Fruit fly (Drosophila melanogaster) whole organism, prepupa: Measurements from ENCODE around the gene RpLP0.

Source experiments
- CG10631 ChIP-seq: fragments of 200-800 bp; sonication (Bioruptor generic); optimal IDR thresholded peaks from 2 replicates; lab custom pipeline; 2016; ENCODE audit warnings: missing biosample characterization, missing genetic modification characterization
- CG11762 ChIP-seq: fragments of 200-800 bp; sonication (Bioruptor generic); optimal IDR thresholded peaks from 3 replicates; lab custom pipeline; 2016; ENCODE audit warnings: missing biosample characterization, missing genetic modification characterization; ENCODE audit not compliant: insufficient read depth
- CG15336 ChIP-seq: fragments of 200-800 bp; sonication (Bioruptor generic); IDR thresholded peaks from 2 replicates; pipeline ENCODE4 v1.3.6; 2022; ENCODE audit warnings: missing biosample characterization, missing genetic modification characterization
- CG1621 ChIP-seq: fragments of 200-800 bp; sonication (Bioruptor generic); optimal IDR thresholded peaks from 3 replicates; lab custom pipeline; 2018; ENCODE audit warnings: missing biosample characterization, mild to moderate bottlenecking, missing genetic modification characterization
- CG31627 ChIP-seq: fragments of 200-800 bp; sonication (Bioruptor generic); optimal IDR thresholded peaks from 3 replicates; lab custom pipeline; 2016; ENCODE audit warnings: missing biosample characterization, missing genetic modification characterization
- CG3919 ChIP-seq: fragments of 200-800 bp; sonication (Bioruptor generic); optimal IDR thresholded peaks from 3 replicates; lab custom pipeline; 2016; ENCODE audit warnings: missing biosample characterization, missing genetic modification characterization
- CG4318 ChIP-seq: fragments of 200-800 bp; sonication (Bioruptor generic); optimal IDR thresholded peaks from 3 replicates; lab custom pipeline; 2017; ENCODE audit warnings: missing biosample characterization, mild to moderate bottlenecking, missing genetic modification characterization
- CG6163 ChIP-seq: fragments of 200-800 bp; sonication (Bioruptor generic); IDR thresholded peaks from 3 replicates; pipeline ENCODE4 v1.3.6; 2022; ENCODE audit warnings: missing biosample characterization, missing genetic modification characterization
- CG6276 ChIP-seq: fragments of 200-800 bp; sonication (Bioruptor generic); optimal IDR thresholded peaks from 2 replicates; lab custom pipeline; 2017; ENCODE audit warnings: missing biosample characterization, mild to moderate bottlenecking, missing genetic modification characterization
- CG6854 ChIP-seq: fragments of 200-800 bp; sonication (Bioruptor generic); optimal IDR thresholded peaks from 2 replicates; lab custom pipeline; 2017; ENCODE audit warnings: missing biosample characterization, mild to moderate bottlenecking, missing genetic modification characterization
- CG7368 ChIP-seq: fragments of 200-800 bp; sonication (Bioruptor generic); optimal IDR thresholded peaks from 3 replicates; lab custom pipeline; 2016; ENCODE audit warnings: missing biosample characterization, missing genetic modification characterization
- CG8119 ChIP-seq: fragments of 200-800 bp; sonication (Bioruptor generic); IDR thresholded peaks from 3 replicates; pipeline ENCODE4 v1.3.6; 2022; ENCODE audit warnings: missing biosample characterization, missing genetic modification characterization
- CG8319 ChIP-seq: fragments of 200-800 bp; sonication (Bioruptor generic); optimal IDR thresholded peaks from 3 replicates; lab custom pipeline; 2016; ENCODE audit warnings: missing biosample characterization, missing genetic modification characterization
- CG8632 ChIP-seq: fragments of 200-800 bp; sonication (Bioruptor generic); optimal IDR thresholded peaks from 3 replicates; lab custom pipeline; 2016; ENCODE audit warnings: missing biosample characterization, missing genetic modification characterization
- CG9139 ChIP-seq: fragments of 200-800 bp; sonication (Bioruptor generic); optimal IDR thresholded peaks from 3 replicates; lab custom pipeline; 2017; ENCODE audit warnings: missing biosample characterization, mild to moderate bottlenecking, missing genetic modification characterization
- Eip75B ChIP-seq: fragments of 200-800 bp; sonication (Bioruptor generic); optimal IDR thresholded peaks from 3 replicates; lab custom pipeline; 2016; ENCODE audit warnings: missing biosample characterization, missing genetic modification characterization
- Eip78C ChIP-seq: fragments of 200-800 bp; sonication (Bioruptor generic); peaks from one replicate; lab custom pipeline; 2016; ENCODE audit warnings: missing biosample characterization, missing genetic modification characterization
- Eip93F ChIP-seq: fragments of 200-800 bp; sonication (Bioruptor generic); optimal IDR thresholded peaks from 2 replicates; lab custom pipeline; 2016; ENCODE audit warnings: missing biosample characterization, mild to moderate bottlenecking, missing genetic modification characterization
- Ets21C ChIP-seq: fragments of 200-800 bp; sonication (Bioruptor generic); optimal IDR thresholded peaks from 3 replicates; lab custom pipeline; 2016; ENCODE audit warnings: missing biosample characterization, missing genetic modification characterization
- Hr38 ChIP-seq: sonication (Bioruptor generic); optimal IDR thresholded peaks from 2 replicates; lab custom pipeline; 2016; ENCODE audit warnings: missing biosample characterization, missing genetic modification characterization
- Hr4 ChIP-seq: fragments of 200-800 bp; sonication (Bioruptor generic); optimal IDR thresholded peaks from 3 replicates; lab custom pipeline; 2016; ENCODE audit warnings: missing biosample characterization, missing genetic modification characterization
- Met ChIP-seq: fragments of 200-800 bp; sonication (Bioruptor generic); optimal IDR thresholded peaks from 3 replicates; lab custom pipeline; 2016; ENCODE audit warnings: missing biosample characterization, missing genetic modification characterization
- Smox ChIP-seq: fragments of 200-800 bp; sonication (Bioruptor generic); optimal IDR thresholded peaks from 3 replicates; lab custom pipeline; 2016; ENCODE audit warnings: missing biosample characterization, missing genetic modification characterization
- Sox15 ChIP-seq: fragments of 200-800 bp; sonication (Bioruptor generic); optimal IDR thresholded peaks from 3 replicates; lab custom pipeline; 2016; ENCODE audit warnings: missing biosample characterization, missing genetic modification characterization
- acj6 ChIP-seq: fragments of 200-800 bp; sonication (Bioruptor generic); optimal IDR thresholded peaks from 3 replicates; lab custom pipeline; 2016; ENCODE audit warnings: missing biosample characterization, missing genetic modification characterization
- cyc ChIP-seq: fragments of 200-800 bp; sonication (Bioruptor generic); optimal IDR thresholded peaks from 3 replicates; lab custom pipeline; 2016; ENCODE audit warnings: missing biosample characterization, missing genetic modification characterization
- dac ChIP-seq: fragments of 200-800 bp; sonication (Bioruptor generic); optimal IDR thresholded peaks from 2 replicates; lab custom pipeline; 2017; ENCODE audit warnings: missing biosample characterization, mild to moderate bottlenecking, missing genetic modification characterization
- dsx ChIP-seq: fragments of 200-800 bp; optimal IDR thresholded peaks from 3 replicates; lab custom pipeline; 2019; ENCODE audit warnings: missing biosample characterization, mild to moderate bottlenecking, missing genetic modification characterization, moderate library complexity; ENCODE audit not compliant: poor library complexity, severe bottlenecking
- eg ChIP-seq: fragments of 200-800 bp; sonication (Bioruptor generic); IDR thresholded peaks from 3 replicates; pipeline ENCODE4 v1.3.6; 2022; ENCODE audit warnings: missing biosample characterization, missing genetic modification characterization
- esn ChIP-seq: fragments of 200-800 bp; sonication (Bioruptor generic); optimal IDR thresholded peaks from 2 replicates; lab custom pipeline; 2016; ENCODE audit warnings: missing biosample characterization, mild to moderate bottlenecking, missing genetic modification characterization, moderate library complexity
- fd59A ChIP-seq: fragments of 200-800 bp; sonication (Bioruptor generic); optimal IDR thresholded peaks from 2 replicates; lab custom pipeline; 2017; ENCODE audit warnings: missing biosample characterization, mild to moderate bottlenecking, missing genetic modification characterization, missing genetic modification reagents
- fkh ChIP-seq: fragments of 200-800 bp; sonication (Bioruptor generic); optimal IDR thresholded peaks from 3 replicates; lab custom pipeline; 2017; ENCODE audit warnings: missing biosample characterization, mild to moderate bottlenecking, missing genetic modification characterization, moderate library complexity
- lz ChIP-seq: fragments of 200-800 bp; sonication (Bioruptor generic); optimal IDR thresholded peaks from 3 replicates; lab custom pipeline; 2016; ENCODE audit warnings: missing biosample characterization, missing genetic modification characterization
- net ChIP-seq: fragments of 200-800 bp; sonication (Bioruptor generic); optimal IDR thresholded peaks from 3 replicates; lab custom pipeline; 2016; ENCODE audit warnings: missing biosample characterization, missing genetic modification characterization
- pdm3 ChIP-seq: fragments of 200-800 bp; sonication (Bioruptor generic); optimal IDR thresholded peaks from 3 replicates; lab custom pipeline; 2016; ENCODE audit warnings: missing biosample characterization, missing genetic modification characterization
- salr ChIP-seq, 2 experiments: fragments of 200-800 bp; sonication (Bioruptor generic); optimal IDR thresholded peaks; 3 replicates each; lab custom pipeline; 2016 to 2018; ENCODE audit warnings: missing biosample characterization in 2 of 2, missing genetic modification characterization in 2 of 2, mild to moderate bottlenecking in 1 of 2
- spab ChIP-seq: fragments of 200-800 bp; sonication (Bioruptor generic); optimal IDR thresholded peaks from 2 replicates; lab custom pipeline; 2017; ENCODE audit warnings: missing biosample characterization, mild to moderate bottlenecking, missing genetic modification characterization, missing genetic modification reagents
- ss ChIP-seq, 2 experiments: fragments of 200-800 bp; sonication (Bioruptor generic); optimal IDR thresholded peaks; 2 replicates in 1 of 2; 3 replicates in 1 of 2; lab custom pipeline; 2017 to 2018; ENCODE audit warnings: mild to moderate bottlenecking in 2 of 2, missing biosample characterization in 2 of 2, missing genetic modification characterization in 2 of 2, moderate library complexity in 1 of 2
- svp ChIP-seq: fragments of 200-800 bp; sonication (Bioruptor generic); peaks from one replicate; lab custom pipeline; 2016; ENCODE audit warnings: missing biosample characterization, missing genetic modification characterization
- topi ChIP-seq: fragments of 200-800 bp; sonication (Bioruptor generic); optimal IDR thresholded peaks from 3 replicates; lab custom pipeline; 2016; ENCODE audit warnings: missing biosample characterization, missing genetic modification characterization
- vri ChIP-seq: fragments of 200-800 bp; sonication (Bioruptor generic); optimal IDR thresholded peaks from 3 replicates; lab custom pipeline; 2016; ENCODE audit warnings: missing biosample characterization, mild to moderate bottlenecking, missing genetic modification characterization

Gene RpLP0

DNA sequence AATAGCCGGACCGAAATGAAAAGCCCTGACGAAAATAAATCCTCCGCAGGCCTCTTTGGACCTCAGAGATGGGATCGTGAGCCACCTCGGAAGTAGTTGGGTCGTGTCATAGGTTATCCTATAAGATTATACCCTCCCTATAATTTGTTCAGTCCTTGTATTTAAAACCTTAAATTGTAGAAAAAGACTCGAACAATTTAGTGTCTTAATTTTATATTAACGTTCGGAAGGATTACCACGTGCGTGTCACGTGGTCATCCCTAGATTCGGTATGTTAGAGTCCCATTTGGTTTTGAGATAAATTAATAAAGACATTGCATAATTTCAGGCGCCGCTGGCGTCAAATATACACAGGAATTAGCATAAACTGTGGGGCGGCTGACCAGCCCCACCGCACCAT is 2.4 kb downstream of the RpLP0 start (continued):
- TF ChIP-seq CG6163 (GFP tag; lab: Robert Waterston, UW) (peak; percentile 78), Ets21C (GFP tag; lab: Kevin White, UChicago) (peak; percentile 61), svp (GFP tag; lab: Kevin White, UChicago) (peak; percentile 84), dsx (GFP tag; lab: Kevin White, UChicago) (peak; percentile 47), Smox (GFP tag; lab: Kevin White, UChicago) (peak; percentile 70), CG9139 (GFP tag; lab: Kevin White, UChicago) (no peak), dac (GFP tag; lab: Kevin White, UChicago) (peak; percentile 56), CG11762 (GFP tag; lab: Kevin White, UChicago) (no peak), CG15336 (GFP tag; lab: Robert Waterston, UW) (peak; percentile 70), salr (GFP tag; optimal IDR thresholded peaks at IDR 0.05; lab: Kevin White, UChicago) (peak in 1 of 2 experiments; percentile 20), acj6 (peak; percentile 64), CG6276 (GFP tag; lab: Kevin White, UChicago) (peak; percentile 39), CG7368 (GFP tag; lab: Kevin White, UChicago) (peak; percentile 42), CG6854 (GFP tag; lab: Kevin White, UChicago) (peak; percentile 15), eg (GFP tag; lab: Robert Waterston, UW) (peak; percentile 73), Eip78C (peak; percentile 92), CG1621 (tag; lab: Kevin White, UChicago) (peak; percentile 51), Eip93F (GFP tag; lab: Kevin White, UChicago) (no peak), esn (GFP tag; lab: Kevin White, UChicago) (peak; percentile 85), vri (GFP tag; lab: Kevin White, UChicago) (peak; percentile 57), CG4318 (GFP tag; lab: Kevin White, UChicago) (peak; percentile 42), CG8119 (GFP tag; lab: Robert Waterston, UW) (peak; percentile 60; the same call in 2 of the 3 replicates), Eip75B (GFP tag; lab: Kevin White, UChicago) (peak; percentile 65), Hr38 (no peak), CG10631 (peak; percentile 66), CG3919 (peak; percentile 80), Hr4 (GFP tag; lab: Kevin White, UChicago) (peak; percentile 67), cyc (GFP tag; lab: Kevin White, UChicago) (peak; percentile 73)
- TF ChIP-seq, all 60 proteins: peak for 51

DNA sequence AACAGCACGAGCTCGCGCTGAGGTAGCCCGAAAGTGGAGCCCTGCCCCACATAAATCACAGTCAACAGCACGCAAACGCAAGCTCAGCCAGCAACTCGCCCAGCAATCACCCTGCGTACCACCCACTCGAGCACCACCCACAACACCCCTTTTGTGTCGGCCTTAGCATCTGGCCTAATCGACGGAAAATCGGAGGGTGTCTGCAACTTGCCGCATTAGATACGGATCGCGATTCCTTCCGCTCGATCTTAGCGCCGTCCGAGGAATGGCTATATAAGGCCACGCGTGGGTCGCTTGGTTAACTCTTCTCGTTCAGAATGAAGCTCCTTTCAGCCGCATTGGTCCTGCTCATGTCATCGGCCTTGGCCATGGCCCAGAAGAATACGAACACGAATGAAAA is 4.4 kb downstream of the RpLP0 start, which contains the start of gene Sfp79B:
TSS of gene Sfp79B (plus strand) at position 301 of the 400 bp plus-strand sequence.
- no peak for TF ChIP-seq svp (GFP tag; lab: Kevin White, UChicago)
- no peak for TF ChIP-seq CG6163 (GFP tag; lab: Robert Waterston, UW)
- no peak for TF ChIP-seq net
- no peak for TF ChIP-seq Met (GFP tag; lab: Kevin White, UChicago)
- TF ChIP-seq fd59A, result no peak
- TF ChIP-seq CG8319 (GFP tag; lab: Kevin White, UChicago), result no peak
- TF ChIP-seq dsx (GFP tag; lab: Kevin White, UChicago), result no peak
- TF ChIP-seq spab (GFP tag; lab: Kevin White, UChicago), result no peak
- no peak for TF ChIP-seq CG8632
- no peak for TF ChIP-seq Sox15 (GFP tag; lab: Kevin White, UChicago)
- no peak for TF ChIP-seq CG10631
- no peak for TF ChIP-seq vri (GFP tag; lab: Kevin White, UChicago)
- TF ChIP-seq lz (GFP tag; lab: Kevin White, UChicago), result no peak
- no peak for TF ChIP-seq eg (GFP tag; lab: Robert Waterston, UW)
- TF ChIP-seq topi (GFP tag; lab: Kevin White, UChicago), result no peak
- no peak for TF ChIP-seq fkh (GFP tag; lab: Kevin White, UChicago)
- TF ChIP-seq CG31627, result no peak
- TF ChIP-seq ss (GFP tag; optimal IDR thresholded peaks at IDR 0.05; lab: Kevin White, UChicago), result no peak
- no peak for TF ChIP-seq pdm3 (GFP tag; lab: Kevin White, UChicago)
